Worm (Caenorhabditis elegans) whole organism, young adult: ENCODE results near the gene ugtp-1.

Experiments
- B0019.2 ChIP-seq: fragments of 200-800 bp; sonication (Bioruptor generic); conservative IDR thresholded peaks from 2 replicates; pipeline ENCODE4 v1.3.6; 2022; ENCODE audit warnings: missing genetic modification reagents, missing genetic modification characterization, missing compliant biosample characterization
- B0035.1 ChIP-seq: sonication (generic microtip); optimal IDR thresholded peaks from 2 replicates; lab custom pipeline; 2016; ENCODE audit warnings: missing genetic modification characterization, mild to moderate bottlenecking, missing compliant biosample characterization, missing genotype, missing genetic modification reagents
- C06A6.2 ChIP-seq: fragments of 200-800 bp; sonication (Bioruptor generic); conservative IDR thresholded peaks from 2 replicates; pipeline ENCODE4 v1.3.6; 2022; ENCODE audit warnings: missing genetic modification characterization, missing compliant biosample characterization
- F22D6.2 ChIP-seq: sonication (generic microtip); optimal IDR thresholded peaks from 2 replicates; lab custom pipeline; 2016; ENCODE audit warnings: mild to moderate bottlenecking, missing genetic modification characterization, missing compliant biosample characterization
- F23B12.7 ChIP-seq: sonication (generic microtip); optimal IDR thresholded peaks from 2 replicates; lab custom pipeline; 2017; ENCODE audit warnings: missing genetic modification characterization, mild to moderate bottlenecking, missing compliant biosample characterization, antibody characterized with exemption, moderate library complexity; ENCODE audit not compliant: insufficient read depth
- F49E8.2 ChIP-seq: sonication (generic microtip); optimal IDR thresholded peaks from 3 replicates; lab custom pipeline; 2017; ENCODE audit warnings: missing genetic modification characterization, mild to moderate bottlenecking, missing compliant biosample characterization, antibody characterized with exemption, moderate library complexity; ENCODE audit not compliant: insufficient read depth
- K11D2.4 ChIP-seq: fragments of 200-800 bp; sonication (Bioruptor generic); IDR thresholded peaks from 2 replicates; pipeline ENCODE4 v1.3.6; 2022; ENCODE audit warnings: missing genetic modification reagents, missing genetic modification characterization, missing compliant biosample characterization
- K12H6.12 ChIP-seq: fragments of 200-800 bp; sonication (Bioruptor generic); optimal IDR thresholded peaks from 2 replicates; lab custom pipeline; 2018; ENCODE audit warnings: mild to moderate bottlenecking, missing genetic modification characterization, missing compliant biosample characterization
- Y95B8A.8 ChIP-seq: fragments of 200-800 bp; sonication (Bioruptor generic); IDR thresholded peaks from 2 replicates; pipeline ENCODE4 v1.3.6; 2022; ENCODE audit warnings: missing genetic modification reagents, missing genetic modification characterization, missing compliant biosample characterization
- ZK185.1 ChIP-seq: sonication (generic microtip); optimal IDR thresholded peaks from 2 replicates; lab custom pipeline; 2016; ENCODE audit warnings: mild to moderate bottlenecking, missing genetic modification characterization, missing compliant biosample characterization; ENCODE audit not compliant: poor library complexity, severe bottlenecking
- aptf-2 ChIP-seq: fragments of 200-800 bp; sonication (Bioruptor generic); conservative IDR thresholded peaks from 2 replicates; pipeline ENCODE4 v1.3.6; 2022; ENCODE audit warnings: missing genetic modification reagents, missing genetic modification characterization, missing compliant biosample characterization
- atf-7 ChIP-seq: sonication (generic microtip); optimal IDR thresholded peaks from 2 replicates; lab custom pipeline; 2017; ENCODE audit warnings: mild to moderate bottlenecking, missing genetic modification characterization, missing compliant biosample characterization
- attf-5 ChIP-seq: fragments of 200-800 bp; sonication (Bioruptor generic); optimal IDR thresholded peaks from 2 replicates; lab custom pipeline; 2018; ENCODE audit warnings: mild to moderate bottlenecking, missing genetic modification characterization, missing compliant biosample characterization
- attf-6 ChIP-seq: fragments of 200-800 bp; sonication (Bioruptor generic); IDR thresholded peaks from 2 replicates; pipeline ENCODE4 v1.3.6; 2022; ENCODE audit warnings: missing genetic modification reagents, missing genetic modification characterization, missing compliant biosample characterization
- cebp-1 ChIP-seq, 2 experiments: fragments of 200-800 bp in 1 of 2; sonication (Bioruptor generic) in 1 of 2; sonication (generic microtip) in 1 of 2; IDR thresholded peaks in 1 of 2; optimal IDR thresholded peaks in 1 of 2; 2 replicates each; pipeline versions ENCODE4 v1.3.6 to Lab custom; 2017 to 2022; ENCODE audit warnings: missing compliant biosample characterization in 2 of 2, missing genetic modification characterization in 2 of 2, mild to moderate bottlenecking in 1 of 2, missing genetic modification reagents in 1 of 2, moderate library complexity in 1 of 2
- die-1 ChIP-seq: sonication (generic microtip); optimal IDR thresholded peaks from 2 replicates; lab custom pipeline; 2016; ENCODE audit warnings: missing genotype, mild to moderate bottlenecking, missing genetic modification characterization, missing compliant biosample characterization
- efl-1 ChIP-seq: fragments of 150-350 bp; optimal IDR thresholded peaks from 2 replicates; lab custom pipeline; 2014; ENCODE audit warnings: missing biosample characterization, missing genetic modification reagents, missing genetic modification characterization
- egl-44 ChIP-seq: fragments of 200-800 bp; sonication (Bioruptor generic); IDR thresholded peaks from 2 replicates; pipeline ENCODE4 v1.3.6; 2022; ENCODE audit warnings: missing genetic modification reagents, missing genetic modification characterization, missing compliant biosample characterization
- gei-17 ChIP-seq: fragments of 200-800 bp; sonication (Bioruptor generic); optimal IDR thresholded peaks from 2 replicates; lab custom pipeline; 2018; ENCODE audit warnings: mild to moderate bottlenecking, missing genetic modification characterization, missing compliant biosample characterization
- hlh-12 ChIP-seq: sonication (generic microtip); optimal IDR thresholded peaks from 2 replicates; lab custom pipeline; 2016; ENCODE audit warnings: missing genetic modification characterization, missing compliant biosample characterization
- hmg-1.2 ChIP-seq: fragments of 200-800 bp; sonication (Bioruptor generic); IDR thresholded peaks from 2 replicates; pipeline ENCODE4 v1.3.6; 2022; ENCODE audit warnings: missing genetic modification reagents, missing genetic modification characterization, missing compliant biosample characterization
- let-526 ChIP-seq: fragments of 200-800 bp; sonication (Bioruptor generic); IDR thresholded peaks from 2 replicates; pipeline ENCODE4 v1.3.6; 2022; ENCODE audit warnings: missing genetic modification reagents, missing genetic modification characterization, missing compliant biosample characterization
- lsl-1 ChIP-seq: fragments of 200-800 bp; sonication (Bioruptor generic); optimal IDR thresholded peaks from 2 replicates; lab custom pipeline; 2018; ENCODE audit warnings: mild to moderate bottlenecking, missing genetic modification characterization, moderate library complexity, missing compliant biosample characterization
- madf-10 ChIP-seq: sonication (generic microtip); optimal IDR thresholded peaks from 2 replicates; lab custom pipeline; 2016; ENCODE audit warnings: mild to moderate bottlenecking, missing genetic modification characterization, missing compliant biosample characterization
- madf-6 ChIP-seq: fragments of 200-800 bp; sonication (Bioruptor generic); IDR thresholded peaks from 2 replicates; pipeline ENCODE4 v1.3.6; 2022; ENCODE audit warnings: missing genetic modification reagents, missing genetic modification characterization, missing compliant biosample characterization
- madf-8 ChIP-seq: fragments of 200-800 bp; sonication (Bioruptor generic); conservative IDR thresholded peaks from 2 replicates; pipeline ENCODE4 v1.3.6; 2022; ENCODE audit warnings: missing genetic modification reagents, missing genetic modification characterization, missing compliant biosample characterization
- mcd-1 ChIP-seq: fragments of 200-800 bp; sonication (Bioruptor generic); IDR thresholded peaks from 2 replicates; pipeline ENCODE4 v1.3.6; 2022; ENCODE audit warnings: missing genetic modification reagents, missing genetic modification characterization, missing compliant biosample characterization
- mxl-1 ChIP-seq: sonication (generic microtip); optimal IDR thresholded peaks from 2 replicates; lab custom pipeline; 2016; ENCODE audit warnings: missing genetic modification characterization, missing compliant biosample characterization
- nfya-1 ChIP-seq: sonication (generic microtip); optimal IDR thresholded peaks from 2 replicates; lab custom pipeline; 2017; ENCODE audit warnings: antibody characterized with exemption, missing compliant biosample characterization, missing genetic modification characterization, borderline replicate concordance; ENCODE audit not compliant: insufficient read depth
- nfyb-1 ChIP-seq: fragments of 200-800 bp; sonication (Bioruptor generic); IDR thresholded peaks from 2 replicates; pipeline ENCODE4 v1.3.6; 2022; ENCODE audit warnings: missing genetic modification reagents, missing genetic modification characterization, missing compliant biosample characterization
- nhr-179 ChIP-seq: sonication (generic microtip); optimal IDR thresholded peaks from 2 replicates; lab custom pipeline; 2016; ENCODE audit warnings: mild to moderate bottlenecking, missing genetic modification characterization, missing compliant biosample characterization
- nhr-80 ChIP-seq: sonication (generic microtip); optimal IDR thresholded peaks from 2 replicates; lab custom pipeline; 2016; ENCODE audit warnings: missing genetic modification characterization, missing compliant biosample characterization
- pha-4 ChIP-seq: fragments of 150-350 bp; sonication (generic microtip); optimal IDR thresholded peaks from 2 replicates; lab custom pipeline; 2014; ENCODE audit warnings: missing biosample characterization, missing genetic modification reagents, missing genetic modification characterization
- rcor-1 ChIP-seq: fragments of 200-800 bp; sonication (Bioruptor generic); IDR thresholded peaks from 2 replicates; pipeline ENCODE4 v1.3.6; 2022; ENCODE audit warnings: missing genetic modification reagents, missing genetic modification characterization, missing compliant biosample characterization
- rpc-1 ChIP-seq, 2 experiments: fragments of 150-350 bp in 1 of 2; sonication (generic microtip) in 1 of 2; optimal IDR thresholded peaks; 2 replicates each; lab custom pipeline; 2014 to 2018; ENCODE audit warnings: missing biosample characterization in 1 of 2, missing genetic modification characterization in 1 of 2, missing genetic modification reagents in 1 of 2, missing genotype in 1 of 2
- snpc-1.3 ChIP-seq: sonication (generic microtip); optimal IDR thresholded peaks from 2 replicates; lab custom pipeline; 2017; ENCODE audit warnings: missing genetic modification characterization, mild to moderate bottlenecking, missing compliant biosample characterization, antibody characterized with exemption, moderate library complexity, missing genotype, missing genetic modification reagents; ENCODE audit not compliant: insufficient read depth
- sptf-2 ChIP-seq: fragments of 200-800 bp; sonication (Bioruptor generic); optimal IDR thresholded peaks from 2 replicates; lab custom pipeline; 2018; ENCODE audit warnings: mild to moderate bottlenecking, missing genetic modification characterization, missing compliant biosample characterization
- tbp1 ChIP-seq: fragments of 200-800 bp; sonication (Bioruptor generic); optimal IDR thresholded peaks from 2 replicates; lab custom pipeline; 2018; ENCODE audit warnings: mild to moderate bottlenecking, missing genetic modification characterization, missing compliant biosample characterization
- unc-62 ChIP-seq: fragments of 150-350 bp; optimal IDR thresholded peaks from 2 replicates; lab custom pipeline; 2014; ENCODE audit warnings: missing biosample characterization, missing genetic modification reagents, missing genetic modification characterization
- zfh-2 ChIP-seq: fragments of 200-800 bp; sonication (Bioruptor generic); conservative IDR thresholded peaks from 2 replicates; pipeline ENCODE4 v1.3.6; 2022; ENCODE audit warnings: missing genetic modification reagents, missing genetic modification characterization, missing compliant biosample characterization
- zim-3 ChIP-seq: sonication (generic microtip); optimal IDR thresholded peaks from 2 replicates; lab custom pipeline; 2017; ENCODE audit warnings: mild to moderate bottlenecking, missing genetic modification characterization, moderate library complexity, missing compliant biosample characterization
- ztf-18 ChIP-seq: sonication (generic microtip); optimal IDR thresholded peaks from 2 replicates; lab custom pipeline; 2016; ENCODE audit warnings: missing genotype, mild to moderate bottlenecking, missing genetic modification characterization, missing compliant biosample characterization

The ugtp-1 gene

ce11 chrIII:8788690-8789089, 38.2 kb upstream of the ugtp-1 start:
- no peak for TF ChIP-seq snpc-1.3
- peak; percentile 78 for TF ChIP-seq zfh-2 (GFP tag; lab: Robert Waterston, UW)

- TF ChIP-seq gei-17 (GFP tag; lab: Kevin White, UChicago) (no peak), madf-6 (GFP tag; lab: Robert Waterston, UW) (no peak), sptf-2 (GFP tag; lab: Kevin White, UChicago) (no peak), rpc-1 (optimal IDR thresholded peaks at IDR 0.05; lab: Kevin White, UChicago) (no peak), rpc-1 (tag; optimal IDR thresholded peaks at IDR 0.05; lab: Kevin White, UChicago) (no peak), lsl-1 (GFP tag; lab: Kevin White, UChicago) (no peak), F22D6.2 (tag; lab: Kevin White, UChicago) (no peak), aptf-2 (no peak), tbp1 (no peak), B0035.1 (tag; lab: Kevin White, UChicago) (no peak), cebp-1 (GFP tag; IDR thresholded peaks at IDR 0.05; lab: Robert Waterston, UW) (no peak), cebp-1 (tag; optimal IDR thresholded peaks at IDR 0.05; lab: Kevin White, UChicago) (no peak), Y95B8A.8 (no peak), B0019.2 (GFP tag; lab: Robert Waterston, UW) (no peak), attf-5 (GFP tag; lab: Kevin White, UChicago) (no peak), zim-3 (tag; lab: Kevin White, UChicago) (no peak), ZK185.1 (tag; lab: Kevin White, UChicago) (no peak)
These were observed 35.6 kb upstream of the ugtp-1 start, which contains the start of gene K02D10.8 for ce11 chrIII:8786077-8786476. Gene K02D10.8 (plus strand): TSS chrIII:8786377.

- TF ChIP-seq C06A6.2 = 0 out of 2 replicates have a peak, but pooled peaks have one; percentile 19
- peak; percentile 69 for TF ChIP-seq nhr-80 (tag; lab: Kevin White, UChicago)
- peak; percentile 72 for TF ChIP-seq pha-4 (tag; lab: Kevin White, UChicago)
- no peak for TF ChIP-seq mxl-1 (tag; lab: Kevin White, UChicago)
- no peak for TF ChIP-seq F23B12.7
- TF ChIP-seq nfya-1 (tag; lab: Kevin White, UChicago) = no peak
- TF ChIP-seq let-526 (GFP tag; lab: Robert Waterston, UW) = 0 out of 2 replicates have a peak, but pooled peaks have one; percentile 31
- no peak for TF ChIP-seq sptf-2 (GFP tag; lab: Kevin White, UChicago)
- TF ChIP-seq zfh-2 (GFP tag; lab: Robert Waterston, UW) = peak; percentile 88
- no peak for TF ChIP-seq egl-44 (GFP tag; lab: Robert Waterston, UW)
- no peak for TF ChIP-seq F49E8.2 (tag; lab: Kevin White, UChicago)
- TF ChIP-seq hmg-1.2 (GFP tag; lab: Robert Waterston, UW) = peak; percentile 51; the same call in 1 of the 2 replicates
- TF ChIP-seq madf-8 (GFP tag; lab: Robert Waterston, UW) = no peak
- TF ChIP-seq K11D2.4 (GFP tag; lab: Robert Waterston, UW) = 0 out of 2 replicates have a peak, but pooled peaks have one; percentile 59
- TF ChIP-seq attf-5 (GFP tag; lab: Kevin White, UChicago) = peak; percentile 61
- peak; percentile 1 for TF ChIP-seq ztf-18 (tag; lab: Kevin White, UChicago)
- TF ChIP-seq rcor-1 (GFP tag; lab: Robert Waterston, UW) = 0 out of 2 replicates have a peak, but pooled peaks have one; percentile 8
- TF ChIP-seq K12H6.12 (tag; lab: Kevin White, UChicago) = peak; percentile 71
- no peak for TF ChIP-seq zim-3 (tag; lab: Kevin White, UChicago)
- TF ChIP-seq atf-7 = no peak
- no peak for TF ChIP-seq die-1 (tag; lab: Kevin White, UChicago)
- TF ChIP-seq rpc-1 (optimal IDR thresholded peaks at IDR 0.05; lab: Kevin White, UChicago) = no peak
- TF ChIP-seq rpc-1 (tag; optimal IDR thresholded peaks at IDR 0.05; lab: Kevin White, UChicago) = no peak
- TF ChIP-seq efl-1 (GFP tag; lab: Kevin White, UChicago) = no peak
- TF ChIP-seq madf-10 (tag; lab: Kevin White, UChicago) = peak; percentile 3
- no peak; the same call in 1 of the 2 replicates for TF ChIP-seq cebp-1 (GFP tag; IDR thresholded peaks at IDR 0.05; lab: Robert Waterston, UW)
- TF ChIP-seq cebp-1 (tag; optimal IDR thresholded peaks at IDR 0.05; lab: Kevin White, UChicago) = peak; percentile 75
- TF ChIP-seq hlh-12 (tag; lab: Kevin White, UChicago) = no peak
- peak; percentile 39; the same call in 1 of the 2 replicates for TF ChIP-seq mcd-1 (GFP tag; lab: Robert Waterston, UW)
- no peak for TF ChIP-seq unc-62
- TF ChIP-seq nhr-179 (tag; lab: Kevin White, UChicago) = no peak
- TF ChIP-seq attf-6 (GFP tag; lab: Robert Waterston, UW) = no peak
- peak; percentile 53; the same call in 1 of the 2 replicates for TF ChIP-seq nfyb-1 (GFP tag; lab: Robert Waterston, UW)
These were observed 34.9 kb upstream of the ugtp-1 start for ce11 chrIII:8785426-8785825.
